Worm (Caenorhabditis elegans) whole organism, late embryonic: ENCODE measurements around the gene C23G10.1.
A peak's percentile ranks its signal among the peaks of the same experiment; 100 is the strongest.

Experiments used
- C08G9.2 ChIP-seq: sonication (generic microtip); optimal IDR thresholded peaks from 2 replicates; lab custom pipeline; 2016; ENCODE audit warnings: mild to moderate bottlenecking, missing genetic modification characterization, moderate library complexity, missing compliant biosample characterization
- C38D4.7 ChIP-seq: fragments of 200-800 bp; sonication (Bioruptor generic); optimal IDR thresholded peaks from 2 replicates; lab custom pipeline; 2018; ENCODE audit warnings: mild to moderate bottlenecking, missing genetic modification characterization, moderate library complexity, missing compliant biosample characterization
- T23F11.4 ChIP-seq: fragments of 200-800 bp; sonication (Bioruptor generic); optimal IDR thresholded peaks from 2 replicates; lab custom pipeline; 2018; ENCODE audit warnings: mild to moderate bottlenecking, missing genetic modification characterization, missing compliant biosample characterization
- Y22D7AL.16 ChIP-seq: sonication (generic microtip); optimal IDR thresholded peaks from 2 replicates; lab custom pipeline; 2016; ENCODE audit warnings: missing genetic modification characterization, missing compliant biosample characterization
- ahr-1 ChIP-seq: sonication (generic microtip); optimal IDR thresholded peaks from 2 replicates; lab custom pipeline; 2016; ENCODE audit warnings: missing genetic modification characterization, missing compliant biosample characterization
- ama-1 ChIP-seq: fragments of 150-350 bp; optimal IDR thresholded peaks from 2 replicates; lab custom pipeline; 2014
- ceh-18 ChIP-seq: sonication (generic microtip); optimal IDR thresholded peaks from 2 replicates; lab custom pipeline; 2016; ENCODE audit warnings: missing genetic modification characterization, missing compliant biosample characterization
- ceh-19 ChIP-seq: fragments of 200-800 bp; sonication (Bioruptor generic); optimal IDR thresholded peaks from 2 replicates; lab custom pipeline; 2018; ENCODE audit warnings: mild to moderate bottlenecking, missing genetic modification characterization, missing compliant biosample characterization
- ceh-2 ChIP-seq: sonication (generic microtip); optimal IDR thresholded peaks from 2 replicates; lab custom pipeline; 2016; ENCODE audit warnings: missing genotype, missing genetic modification characterization, missing compliant biosample characterization
- ceh-22 ChIP-seq: sonication (generic microtip); optimal IDR thresholded peaks from 2 replicates; lab custom pipeline; 2017; ENCODE audit warnings: missing biosample characterization, missing genetic modification characterization
- ceh-45 ChIP-seq: fragments of 200-800 bp; sonication (Bioruptor generic); IDR thresholded peaks from 2 replicates; pipeline ENCODE4 v1.3.6; 2022; ENCODE audit warnings: missing genetic modification reagents, missing genetic modification characterization, missing compliant biosample characterization
- ceh-6 ChIP-seq: fragments of 200-800 bp; sonication (Bioruptor generic); optimal IDR thresholded peaks from 2 replicates; lab custom pipeline; 2018; ENCODE audit warnings: mild to moderate bottlenecking, missing genetic modification characterization, missing compliant biosample characterization
- dmd-4 ChIP-seq: sonication (generic microtip); optimal IDR thresholded peaks from 2 replicates; lab custom pipeline; 2016; ENCODE audit warnings: borderline replicate concordance, missing genetic modification characterization, missing compliant biosample characterization
- dve-1 ChIP-seq: sonication (generic microtip); optimal IDR thresholded peaks from 2 replicates; lab custom pipeline; 2017; ENCODE audit warnings: antibody characterized with exemption, mild to moderate bottlenecking, missing genetic modification characterization, missing compliant biosample characterization
- elt-2 ChIP-seq: sonication (generic microtip); optimal IDR thresholded peaks from 2 replicates; lab custom pipeline; 2016; ENCODE audit warnings: missing genetic modification reagents, missing genetic modification characterization, missing compliant biosample characterization
- ets-4 ChIP-seq: sonication (generic microtip); optimal IDR thresholded peaks from 2 replicates; lab custom pipeline; 2016; ENCODE audit warnings: missing genetic modification characterization, missing compliant biosample characterization
- eyg-1 ChIP-seq: sonication (generic microtip); optimal IDR thresholded peaks from 2 replicates; lab custom pipeline; 2016; ENCODE audit warnings: missing genotype, missing genetic modification characterization, missing compliant biosample characterization
- fkh-10 ChIP-seq: fragments of 150-350 bp; optimal IDR thresholded peaks from 2 replicates; lab custom pipeline; 2014; ENCODE audit warnings: missing biosample characterization, missing genetic modification reagents, missing genetic modification characterization
- fkh-6 ChIP-seq: sonication (generic microtip); optimal IDR thresholded peaks from 2 replicates; lab custom pipeline; 2016; ENCODE audit warnings: missing genetic modification characterization, missing compliant biosample characterization
- gmeb-2 ChIP-seq: sonication (generic microtip); optimal IDR thresholded peaks from 2 replicates; lab custom pipeline; 2016; ENCODE audit warnings: missing genetic modification characterization, inconsistent platforms, missing compliant biosample characterization
- hlh-13 ChIP-seq: fragments of 200-800 bp; sonication (Bioruptor generic); optimal IDR thresholded peaks from 2 replicates; lab custom pipeline; 2018; ENCODE audit warnings: mild to moderate bottlenecking, missing genetic modification characterization, missing compliant biosample characterization
- hlh-30 ChIP-seq: sonication (generic microtip); optimal IDR thresholded peaks from 2 replicates; lab custom pipeline; 2017; ENCODE audit warnings: antibody characterized with exemption, missing genetic modification characterization, missing compliant biosample characterization; ENCODE audit not compliant: insufficient read depth
- hlh-8 ChIP-seq: sonication (generic microtip); optimal IDR thresholded peaks from 2 replicates; lab custom pipeline; 2016; ENCODE audit warnings: missing genotype, missing genetic modification characterization, missing compliant biosample characterization
- madf-2 ChIP-seq: sonication (generic microtip); optimal IDR thresholded peaks from 2 replicates; lab custom pipeline; 2017; ENCODE audit warnings: missing genetic modification characterization, missing compliant biosample characterization
- mec-3 ChIP-seq: sonication (generic microtip); optimal IDR thresholded peaks from 2 replicates; lab custom pipeline; 2016; ENCODE audit warnings: borderline replicate concordance, missing genetic modification characterization, missing compliant biosample characterization
- nfya-1 ChIP-seq: sonication (generic microtip); optimal IDR thresholded peaks from 2 replicates; lab custom pipeline; 2017; ENCODE audit warnings: missing genetic modification characterization, mild to moderate bottlenecking, missing compliant biosample characterization, antibody characterized with exemption, moderate library complexity
- nhr-11 ChIP-seq: fragments of 150-350 bp; optimal IDR thresholded peaks from 2 replicates; lab custom pipeline; 2014; ENCODE audit warnings: missing biosample characterization, missing genetic modification characterization
- odd-2 ChIP-seq: sonication (generic microtip); optimal IDR thresholded peaks from 2 replicates; lab custom pipeline; 2017; ENCODE audit warnings: antibody characterized with exemption, mild to moderate bottlenecking, missing genetic modification characterization, missing compliant biosample characterization
- sox-4 ChIP-seq: sonication (generic microtip); optimal IDR thresholded peaks from 2 replicates; lab custom pipeline; 2017; ENCODE audit warnings: mild to moderate bottlenecking, missing genetic modification characterization, inconsistent platforms, missing compliant biosample characterization
- syd-9 ChIP-seq: sonication (generic microtip); optimal IDR thresholded peaks from 2 replicates; lab custom pipeline; 2016; ENCODE audit warnings: mild to moderate bottlenecking, missing genetic modification characterization, moderate library complexity, missing compliant biosample characterization
- tbx-2 ChIP-seq: sonication (generic microtip); optimal IDR thresholded peaks from 2 replicates; lab custom pipeline; 2016; ENCODE audit warnings: missing genetic modification characterization, missing compliant biosample characterization
- unc-3 ChIP-seq, 2 experiments: fragments of 200-800 bp in 1 of 2; sonication (Bioruptor generic) in 1 of 2; sonication (generic microtip) in 1 of 2; conservative IDR thresholded peaks in 1 of 2; optimal IDR thresholded peaks in 1 of 2; 2 replicates each; pipeline versions ENCODE4 v1.3.6 to Lab custom; 2016 to 2022; ENCODE audit warnings: missing compliant biosample characterization in 2 of 2, missing genetic modification characterization in 2 of 2, missing genetic modification reagents in 1 of 2
- unc-42 ChIP-seq: sonication (generic microtip); optimal IDR thresholded peaks from 2 replicates; lab custom pipeline; 2016; ENCODE audit warnings: missing genotype, missing genetic modification characterization, missing compliant biosample characterization
- unc-55 ChIP-seq: sonication (generic microtip); optimal IDR thresholded peaks from 2 replicates; lab custom pipeline; 2017; ENCODE audit warnings: missing biosample characterization, missing genetic modification reagents, missing genetic modification characterization
- unc-86 ChIP-seq: sonication (generic microtip); optimal IDR thresholded peaks from 2 replicates; lab custom pipeline; 2016; ENCODE audit warnings: missing genetic modification characterization, missing compliant biosample characterization
- zip-5 ChIP-seq: sonication (generic microtip); optimal IDR thresholded peaks from 2 replicates; lab custom pipeline; 2016; ENCODE audit warnings: missing genetic modification characterization, missing compliant biosample characterization

The C23G10.1 gene

DNA sequence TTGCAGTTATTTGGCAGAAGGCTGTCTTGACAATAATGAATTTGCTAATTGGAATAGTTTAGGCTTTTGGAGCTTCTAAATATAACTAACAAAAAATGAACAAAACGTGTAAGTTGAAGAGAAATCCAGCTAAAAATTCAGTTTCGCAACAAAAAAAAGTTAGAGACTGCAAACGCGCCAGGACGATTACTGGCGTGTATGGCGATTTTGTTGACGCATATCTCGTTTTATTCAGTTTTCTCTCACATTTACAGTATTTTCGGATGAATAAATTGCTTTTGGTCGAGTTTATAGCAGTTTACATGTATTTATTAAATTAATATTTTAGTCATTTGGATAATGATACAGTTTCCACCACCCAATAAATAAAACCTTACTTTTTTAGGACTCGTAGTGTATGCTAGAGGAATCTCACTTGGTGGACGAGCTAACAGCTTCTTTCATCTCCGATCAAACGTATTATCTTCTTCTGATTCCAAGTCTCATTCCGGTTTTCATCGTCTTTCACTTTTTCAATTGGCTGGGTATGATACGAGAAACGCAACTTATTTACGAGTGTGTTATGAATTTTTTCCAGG is 36.0 kb upstream of the C23G10.1 start, which contains the start of the genes abcf-3 and F42A10.5:
Gene abcf-3, plus strand, starts transcription at position 384 of the 578 bp plus-strand sequence.
Gene F42A10.5, minus strand, starts transcription at position 458 of the 578 bp plus-strand sequence.
- no peak for TF ChIP-seq gmeb-2 (tag; lab: Kevin White, UChicago)
- TF ChIP-seq ceh-2 (tag; lab: Kevin White, UChicago), result no peak
- TF ChIP-seq ceh-45, result no peak
- TF ChIP-seq nhr-11 (tag; lab: Kevin White, UChicago), result no peak
- peak; percentile 18 for TF ChIP-seq elt-2 (tag; lab: Kevin White, UChicago)
- peak; percentile 32 for TF ChIP-seq nfya-1 (tag; lab: Kevin White, UChicago)

DNA sequence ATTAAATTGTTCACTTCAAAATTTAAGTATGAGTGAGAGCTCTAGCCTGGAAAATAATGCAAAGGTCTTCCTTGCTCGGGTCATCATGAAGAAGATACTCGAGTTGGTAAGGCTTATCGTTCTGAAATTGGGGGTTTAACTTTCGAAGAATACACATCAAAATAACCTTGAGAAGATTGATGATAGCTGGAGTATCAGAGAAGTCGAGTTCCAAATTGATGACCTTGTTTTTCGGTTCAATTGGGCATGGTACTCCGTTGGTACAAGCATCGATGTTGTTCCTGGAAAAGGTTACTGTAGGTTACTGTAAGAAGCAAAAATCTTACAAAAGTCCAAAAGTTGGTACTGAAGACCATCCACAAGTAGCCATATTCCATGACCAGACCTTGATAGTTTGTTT is 32.9 kb upstream of the C23G10.1 start:
- TF ChIP-seq elt-2 (tag; lab: Kevin White, UChicago) (no peak), mec-3 (tag; lab: Kevin White, UChicago) (no peak)

DNA sequence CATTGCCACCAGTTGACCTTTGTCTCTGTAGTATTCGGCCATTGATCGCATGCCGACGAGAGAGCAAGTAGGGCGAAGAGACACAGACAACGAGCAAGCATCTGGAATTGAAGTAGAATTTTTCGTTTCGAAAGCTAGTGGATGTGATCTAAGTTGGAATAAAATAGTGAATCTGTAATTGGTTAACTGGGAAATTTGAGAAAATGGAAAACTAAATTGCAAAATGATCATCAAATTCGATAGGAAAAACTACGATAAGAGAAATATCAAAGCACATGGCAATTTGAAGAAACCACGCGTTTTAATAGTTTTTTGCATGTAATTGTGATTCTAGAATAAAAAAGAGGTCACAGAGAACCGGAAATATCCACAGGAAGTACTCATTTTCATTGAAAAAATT is 32.3 kb upstream of the C23G10.1 start, which contains the start of gene F42A10.6:
Gene F42A10.6, minus strand, starts transcription at position 101 of the 400 bp plus-strand sequence.
- TF ChIP-seq eyg-1 (tag; lab: Kevin White, UChicago) (no peak), ceh-19 (GFP tag; lab: Kevin White, UChicago) (no peak), zip-5 (tag; lab: Kevin White, UChicago) (no peak), Y22D7AL.16 (tag; lab: Kevin White, UChicago) (no peak), ceh-6 (GFP tag; lab: Kevin White, UChicago) (no peak), unc-42 (no peak), unc-55 (GFP tag; lab: Kevin White, UChicago) (no peak)

DNA sequence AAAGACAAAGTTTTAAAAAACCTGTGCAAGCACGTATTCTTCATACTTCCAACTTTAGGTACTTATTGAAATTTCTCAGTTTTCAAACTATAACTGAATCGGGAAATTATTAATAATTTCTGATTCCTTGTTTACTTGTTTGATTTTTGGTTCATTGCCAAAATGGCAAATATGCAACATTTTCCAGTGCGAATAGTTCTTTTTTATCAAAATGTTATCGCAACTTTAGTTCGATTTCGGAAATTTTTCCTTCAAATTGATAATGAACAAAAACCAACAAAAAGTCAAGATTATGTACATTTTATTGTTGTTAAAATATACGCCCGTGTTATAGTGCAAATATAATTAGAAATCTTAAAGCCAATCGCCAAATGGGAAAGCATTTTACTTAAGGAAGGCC is 31.5 kb upstream of the C23G10.1 start:
- TF ChIP-seq ama-1 (lab: Kevin White, UChicago) (no peak), zip-5 (tag; lab: Kevin White, UChicago) (no peak), tbx-2 (tag; lab: Kevin White, UChicago) (no peak), dmd-4 (tag; lab: Kevin White, UChicago) (no peak), syd-9 (tag; lab: Kevin White, UChicago) (no peak), nfya-1 (tag; lab: Kevin White, UChicago) (no peak)

DNA sequence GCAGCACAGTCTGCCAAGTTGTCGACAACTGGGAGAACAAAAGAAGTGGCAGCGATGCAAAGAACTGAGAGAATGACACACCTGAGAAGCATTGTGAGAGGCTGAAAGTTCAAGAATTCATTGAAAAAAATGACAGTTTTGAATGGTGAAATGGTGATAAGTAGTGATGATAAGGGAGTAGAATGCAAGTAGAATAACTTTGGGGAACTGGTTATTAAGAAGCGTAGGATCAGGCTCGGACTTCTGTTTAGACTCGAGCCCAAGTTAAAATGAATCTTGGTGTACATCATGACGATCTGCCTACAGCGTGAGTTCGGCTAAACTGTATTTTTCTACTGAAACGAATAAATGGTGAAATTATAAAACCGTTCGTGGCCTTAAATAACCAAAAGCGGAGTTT is 30.5 kb upstream of the C23G10.1 start, which contains the start of gene F42A10.7:
Gene F42A10.7, minus strand, starts transcription at position 101 of the 400 bp plus-strand sequence.
- no peak for TF ChIP-seq fkh-6 (tag; lab: Kevin White, UChicago)
- TF ChIP-seq fkh-10, result no peak
- no peak for TF ChIP-seq unc-3 (GFP tag; conservative IDR thresholded peaks at IDR 0.05; lab: Robert Waterston, UW)
- no peak for TF ChIP-seq unc-3 (tag; optimal IDR thresholded peaks at IDR 0.05; lab: Kevin White, UChicago)
- TF ChIP-seq ceh-22 (tag; lab: Kevin White, UChicago), result no peak
- no peak for TF ChIP-seq C08G9.2 (tag; lab: Kevin White, UChicago)
- TF ChIP-seq syd-9 (tag; lab: Kevin White, UChicago), result no peak
- no peak for TF ChIP-seq hlh-8 (tag; lab: Kevin White, UChicago)
- TF ChIP-seq nfya-1 (tag; lab: Kevin White, UChicago), result no peak
- TF ChIP-seq ama-1 (lab: Kevin White, UChicago), result no peak
- no peak for TF ChIP-seq hlh-13 (GFP tag; lab: Kevin White, UChicago)
- no peak for TF ChIP-seq unc-86 (tag; lab: Kevin White, UChicago)
- TF ChIP-seq odd-2 (tag; lab: Kevin White, UChicago), result no peak
- TF ChIP-seq, all 69 proteins: peak for 0

DNA sequence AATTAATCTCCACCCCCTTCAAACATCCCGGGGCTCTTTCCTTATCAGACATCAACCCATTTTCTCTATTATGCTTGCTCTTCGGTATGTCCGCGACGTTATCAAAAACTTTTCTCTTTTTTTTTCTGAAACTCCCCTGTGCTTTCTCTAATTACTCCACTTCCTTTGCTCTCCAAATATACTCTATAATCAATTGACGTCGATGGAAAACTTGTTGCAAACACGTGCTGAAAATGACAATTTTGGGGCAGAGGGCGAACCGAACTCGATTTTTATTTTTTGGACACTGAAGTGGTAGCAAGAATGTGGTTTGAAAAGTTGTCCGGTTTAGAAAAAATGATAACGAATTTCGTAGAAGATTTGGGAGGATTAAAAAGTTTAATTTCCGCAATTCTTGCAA is 30.0 kb upstream of the C23G10.1 start:
- TF ChIP-seq madf-2, result no peak
- TF ChIP-seq elt-2 (tag; lab: Kevin White, UChicago), result no peak
- no peak for TF ChIP-seq dve-1 (tag; lab: Kevin White, UChicago)
- no peak for TF ChIP-seq ahr-1
- TF ChIP-seq sox-4, result no peak
- no peak for TF ChIP-seq C38D4.7
- no peak for TF ChIP-seq ets-4 (tag; lab: Kevin White, UChicago)
- TF ChIP-seq ceh-18 (tag; lab: Kevin White, UChicago), result no peak
- no peak for TF ChIP-seq T23F11.4 (GFP tag; lab: Kevin White, UChicago)
- TF ChIP-seq hlh-30 (tag; lab: Kevin White, UChicago), result no peak
- TF ChIP-seq, all 69 proteins: peak for 0
